Worm (Caenorhabditis elegans) whole organism, L1 larva: ENCODE data around the gene F10C1.23.

Experiments used
- C04F5.9 ChIP-seq: sonication (generic microtip); optimal IDR thresholded peaks from 2 replicates; lab custom pipeline; 2016; ENCODE audit warnings: missing genetic modification characterization, missing compliant biosample characterization
- F16B12.6 ChIP-seq: fragments of 150-350 bp; optimal IDR thresholded peaks from 2 replicates; lab custom pipeline; 2014; ENCODE audit warnings: missing biosample characterization, missing genetic modification characterization
- aly-2 ChIP-seq: fragments of 150-350 bp; optimal IDR thresholded peaks from 2 replicates; lab custom pipeline; 2014; ENCODE audit warnings: missing biosample characterization, missing genetic modification characterization
- blmp-1 ChIP-seq: fragments of 150-350 bp; optimal IDR thresholded peaks from 2 replicates; lab custom pipeline; 2014; ENCODE audit warnings: missing biosample characterization, missing genetic modification characterization
- ceh-88 ChIP-seq: fragments of 200-800 bp; sonication (Bioruptor generic); IDR thresholded peaks from 2 replicates; pipeline ENCODE4 v1.3.6; 2022; ENCODE audit warnings: missing genetic modification characterization, missing compliant biosample characterization
- ceh-90 ChIP-seq: sonication (generic microtip); optimal IDR thresholded peaks from 2 replicates; lab custom pipeline; 2016; ENCODE audit warnings: missing genetic modification characterization, missing compliant biosample characterization
- ces-1 ChIP-seq: fragments of 150-350 bp; optimal IDR thresholded peaks from 2 replicates; lab custom pipeline; 2014; ENCODE audit warnings: missing biosample characterization, missing genetic modification reagents, missing genetic modification characterization
- dsc-1 ChIP-seq: sonication (generic microtip); optimal IDR thresholded peaks from 2 replicates; lab custom pipeline; 2016; ENCODE audit warnings: mild to moderate bottlenecking, missing genetic modification characterization, missing compliant biosample characterization
- efl-1 ChIP-seq, 4 experiments: fragments of 150-350 bp; optimal IDR thresholded peaks in 3 of 4; peaks in 1 of 4; 1 replicate in 1 of 4; 2 replicates in 3 of 4; lab custom pipeline; 2014; ENCODE audit warnings: missing biosample characterization in 2 of 4, missing genetic modification characterization in 2 of 4, missing genetic modification reagents in 2 of 4
- efl-3 ChIP-seq: fragments of 200-800 bp; sonication (Bioruptor generic); optimal IDR thresholded peaks from 2 replicates; lab custom pipeline; 2018; ENCODE audit warnings: mild to moderate bottlenecking, missing genetic modification characterization, missing compliant biosample characterization
- egl-13 ChIP-seq: sonication (generic microtip); optimal IDR thresholded peaks from 2 replicates; lab custom pipeline; 2016; ENCODE audit warnings: missing genotype, missing genetic modification reagents, missing genetic modification characterization, missing compliant biosample characterization
- elt-2 ChIP-seq: sonication (generic microtip); optimal IDR thresholded peaks from 2 replicates; lab custom pipeline; 2016; ENCODE audit warnings: missing genetic modification characterization, mild to moderate bottlenecking, inconsistent platforms, missing compliant biosample characterization, missing genetic modification reagents
- elt-3 ChIP-seq, 6 experiments: fragments of 150-350 bp in 1 of 6; sonication (generic microtip); optimal IDR thresholded peaks; 2 replicates each; lab custom pipeline; 2017 to 2018; ENCODE audit warnings: missing biosample characterization in 6 of 6, missing genetic modification characterization in 6 of 6, inconsistent platforms in 1 of 6
- fos-1 ChIP-seq: fragments of 150-350 bp; optimal IDR thresholded peaks from 2 replicates; lab custom pipeline; 2014; ENCODE audit warnings: missing biosample characterization, missing genetic modification characterization
- grh-1 ChIP-seq: fragments of 200-800 bp; sonication (Bioruptor generic); IDR thresholded peaks from 2 replicates; pipeline ENCODE4 v1.3.6; 2022; ENCODE audit warnings: missing genetic modification reagents, missing genetic modification characterization, missing compliant biosample characterization
- irx-1 ChIP-seq: sonication (generic microtip); optimal IDR thresholded peaks from 2 replicates; lab custom pipeline; 2016; ENCODE audit warnings: missing genetic modification characterization, missing compliant biosample characterization
- isw-1 ChIP-seq: fragments of 200-800 bp; sonication (Bioruptor generic); IDR thresholded peaks from 2 replicates; pipeline ENCODE4 v1.3.6; 2022; ENCODE audit warnings: missing genetic modification characterization, missing compliant biosample characterization
- lin-13 ChIP-seq: fragments of 150-350 bp; optimal IDR thresholded peaks from 2 replicates; lab custom pipeline; 2014; ENCODE audit warnings: missing biosample characterization, missing genetic modification reagents, missing genetic modification characterization
- lin-14 ChIP-seq: fragments of 200-800 bp; sonication (Bioruptor generic); optimal IDR thresholded peaks from 2 replicates; lab custom pipeline; 2018; ENCODE audit warnings: mild to moderate bottlenecking, missing genetic modification characterization, moderate library complexity, missing compliant biosample characterization
- lin-15B ChIP-seq: fragments of 150-350 bp; sonication (generic microtip); optimal IDR thresholded peaks from 3 replicates; lab custom pipeline; 2014; ENCODE audit warnings: missing biosample characterization, missing genetic modification characterization
- lin-35 ChIP-seq, 2 experiments: fragments of 150-350 bp; optimal IDR thresholded peaks; 2 replicates each; lab custom pipeline; 2014; ENCODE audit warnings: missing biosample characterization in 2 of 2, missing genetic modification characterization in 2 of 2, missing genetic modification reagents in 2 of 2
- lir-3 ChIP-seq: sonication (generic microtip); optimal IDR thresholded peaks from 2 replicates; lab custom pipeline; 2016; ENCODE audit warnings: mild to moderate bottlenecking, missing genetic modification characterization, moderate library complexity, missing compliant biosample characterization; ENCODE audit not compliant: poor library complexity
- lsy-2 ChIP-seq, 2 experiments: fragments of 150-350 bp; optimal IDR thresholded peaks; 2 replicates each; lab custom pipeline; 2014; ENCODE audit warnings: missing biosample characterization in 2 of 2, missing genetic modification characterization in 2 of 2
- mab-9 ChIP-seq: fragments of 200-800 bp; sonication (Bioruptor generic); IDR thresholded peaks from 2 replicates; pipeline ENCODE4 v1.3.6; 2022; ENCODE audit warnings: missing genetic modification reagents, missing genetic modification characterization, missing compliant biosample characterization
- mef-2 ChIP-seq: fragments of 150-350 bp; optimal IDR thresholded peaks from 2 replicates; lab custom pipeline; 2014; ENCODE audit warnings: missing biosample characterization, missing genetic modification characterization
- mep-1 ChIP-seq: fragments of 150-350 bp; optimal IDR thresholded peaks from 2 replicates; lab custom pipeline; 2014; ENCODE audit warnings: missing biosample characterization, missing genetic modification characterization
- nhr-11 ChIP-seq: fragments of 150-350 bp; optimal IDR thresholded peaks from 2 replicates; lab custom pipeline; 2014; ENCODE audit warnings: missing biosample characterization, missing genetic modification characterization
- nhr-237 ChIP-seq: fragments of 150-350 bp; optimal IDR thresholded peaks from 2 replicates; lab custom pipeline; 2014; ENCODE audit warnings: missing biosample characterization, missing genetic modification characterization
- nhr-47 ChIP-seq: sonication (generic microtip); optimal IDR thresholded peaks from 2 replicates; lab custom pipeline; 2016; ENCODE audit warnings: mild to moderate bottlenecking, missing genetic modification characterization, moderate library complexity, missing compliant biosample characterization
- nhr-71 ChIP-seq: sonication (generic microtip); optimal IDR thresholded peaks from 2 replicates; lab custom pipeline; 2016; ENCODE audit warnings: mild to moderate bottlenecking, missing genetic modification characterization, moderate library complexity, missing compliant biosample characterization
- nhr-85 ChIP-seq: sonication (generic microtip); peaks from one replicate; lab custom pipeline; 2016; ENCODE audit warnings: missing genetic modification characterization, inconsistent platforms, missing compliant biosample characterization
- pag-3 ChIP-seq: sonication (generic microtip); optimal IDR thresholded peaks from 2 replicates; lab custom pipeline; 2017; ENCODE audit warnings: missing genetic modification characterization, mild to moderate bottlenecking, missing compliant biosample characterization, antibody characterized with exemption, borderline replicate concordance; ENCODE audit not compliant: insufficient read depth
- rnt-1 ChIP-seq: sonication (generic microtip); optimal IDR thresholded peaks from 2 replicates; lab custom pipeline; 2016; ENCODE audit warnings: mild to moderate bottlenecking, missing genetic modification characterization, moderate library complexity, missing compliant biosample characterization
- skn-1 ChIP-seq: fragments of 150-350 bp; optimal IDR thresholded peaks from 2 replicates; lab custom pipeline; 2014; ENCODE audit warnings: missing biosample characterization, missing genetic modification characterization
- swsn-7 ChIP-seq: sonication (generic microtip); optimal IDR thresholded peaks from 2 replicates; lab custom pipeline; 2016; ENCODE audit warnings: missing genetic modification characterization, missing compliant biosample characterization
- vab-15 ChIP-seq: sonication (generic microtip); optimal IDR thresholded peaks from 2 replicates; lab custom pipeline; 2017; ENCODE audit warnings: missing genotype, mild to moderate bottlenecking, missing genetic modification characterization, missing compliant biosample characterization
- xbp-1 ChIP-seq: sonication (generic microtip); optimal IDR thresholded peaks from 2 replicates; lab custom pipeline; 2016; ENCODE audit warnings: missing genetic modification characterization, missing compliant biosample characterization
- ztf-11 ChIP-seq, 2 experiments: sonication (generic microtip); optimal IDR thresholded peaks; 2 replicates each; lab custom pipeline; 2016 to 2017; ENCODE audit warnings: missing genetic modification characterization in 2 of 2, missing biosample characterization in 1 of 2, missing compliant biosample characterization in 1 of 2
- ztf-4 ChIP-seq: fragments of 150-350 bp; optimal IDR thresholded peaks from 2 replicates; lab custom pipeline; 2014; ENCODE audit warnings: missing biosample characterization, missing genetic modification characterization

Gene F10C1.23

ce11 chrII:5794195-5794594, 36.4 kb downstream of the F10C1.23 start, which contains the start of gene acdh-8:
acdh-8 (plus strand) TSS chrII:5794495.
- no peak for TF ChIP-seq elt-2
- TF ChIP-seq pag-3 (tag; lab: Kevin White, UChicago) = no peak
- no peak for TF ChIP-seq C04F5.9 (tag; lab: Kevin White, UChicago)
- no peak for TF ChIP-seq xbp-1
- no peak for TF ChIP-seq nhr-71
- no peak for TF ChIP-seq nhr-237
- TF ChIP-seq nhr-47 (tag; lab: Kevin White, UChicago) = no peak
- TF ChIP-seq lin-35 (GFP tag; optimal IDR thresholded peaks at IDR 0.05; lab: Kevin White, UChicago) = no peak
- TF ChIP-seq ces-1 (GFP tag; lab: Kevin White, UChicago) = no peak
- no peak for TF ChIP-seq fos-1 (tag; lab: Kevin White, UChicago)
- TF ChIP-seq skn-1 (tag; lab: Kevin White, UChicago) = no peak
- no peak for TF ChIP-seq mab-9 (GFP tag; lab: Robert Waterston, UW)
- no peak for TF ChIP-seq lin-15B (tag; lab: Kevin White, UChicago)

- TF ChIP-seq irx-1 (tag; lab: Kevin White, UChicago) (no peak), lin-35 (GFP tag; optimal IDR thresholded peaks at IDR 0.05; lab: Kevin White, UChicago) (no peak), ceh-88 (no peak), xbp-1 (no peak), efl-1 (optimal IDR thresholded peaks at IDR 0.05; lab: Kevin White, UChicago) (no peak), efl-1 (GFP tag; optimal IDR thresholded peaks at IDR 0.05 in 1 of 2; lab: Kevin White, UChicago) (no peak), nhr-11 (no peak), nhr-71 (no peak), lin-13 (no peak), grh-1 (no peak), ztf-4 (no peak), aly-2 (tag; lab: Kevin White, UChicago) (no peak), rnt-1 (tag; lab: Kevin White, UChicago) (no peak), swsn-7 (tag; lab: Kevin White, UChicago) (no peak)
Observed at ce11 chrII:5797348-5797977, 39.6 kb downstream of the F10C1.23 start, which contains the start of the genes msp-63 and msp-142. msp-63 (minus strand) TSS chrII:5797448. msp-142 (plus strand) TSS chrII:5797927.

- no peak for TF ChIP-seq mep-1 (tag; lab: Kevin White, UChicago)
- TF ChIP-seq nhr-85 = no peak
- TF ChIP-seq lin-15B (tag; lab: Kevin White, UChicago) = no peak
- no peak for TF ChIP-seq ceh-90
- TF ChIP-seq C04F5.9 (tag; lab: Kevin White, UChicago) = no peak
- TF ChIP-seq elt-3 (tag; optimal IDR thresholded peaks at IDR 0.05; lab: Kevin White, UChicago) = no peak
- TF ChIP-seq mef-2 = no peak
- no peak for TF ChIP-seq fos-1 (tag; lab: Kevin White, UChicago)
- no peak for TF ChIP-seq ztf-4
- TF ChIP-seq lin-14 (GFP tag; lab: Kevin White, UChicago) = no peak
- no peak for TF ChIP-seq lsy-2 (tag; optimal IDR thresholded peaks at IDR 0.05; lab: Kevin White, UChicago)
- no peak for TF ChIP-seq lir-3
- TF ChIP-seq ztf-11 (tag; optimal IDR thresholded peaks at IDR 0.05; lab: Kevin White, UChicago) = no peak
- TF ChIP-seq vab-15 = no peak
- TF ChIP-seq blmp-1 = no peak
- no peak for TF ChIP-seq isw-1 (GFP tag; lab: Robert Waterston, UW)
- TF ChIP-seq dsc-1 (tag; lab: Kevin White, UChicago) = no peak
- no peak for TF ChIP-seq efl-3
- no peak for TF ChIP-seq egl-13
- no peak for TF ChIP-seq F16B12.6 (tag; lab: Kevin White, UChicago)
Observed at ce11 chrII:5799553-5799952, 41.7 kb downstream of the F10C1.23 start, which contains the start of gene K05F1.8. K05F1.8 (minus strand) TSS chrII:5799653.
